Worm (Caenorhabditis elegans) whole organism, L1 larva: ENCODE results near the gene txt-10.

Source experiments
- C34B4.2 ChIP-seq: sonication (generic microtip); optimal IDR thresholded peaks from 2 replicates; lab custom pipeline; 2017; ENCODE audit warnings: mild to moderate bottlenecking, missing genetic modification characterization, missing compliant biosample characterization
- alr-1 ChIP-seq: fragments of 200-800 bp; sonication (Bioruptor generic); optimal IDR thresholded peaks from 2 replicates; lab custom pipeline; 2018; ENCODE audit warnings: borderline replicate concordance, mild to moderate bottlenecking, missing genetic modification characterization, missing compliant biosample characterization
- ama-1 ChIP-seq: fragments of 150-350 bp; optimal IDR thresholded peaks from 2 replicates; lab custom pipeline; 2014
- blmp-1 ChIP-seq: fragments of 150-350 bp; optimal IDR thresholded peaks from 2 replicates; lab custom pipeline; 2014; ENCODE audit warnings: missing biosample characterization, missing genetic modification characterization
- ceh-8 ChIP-seq: fragments of 200-800 bp; sonication (Bioruptor generic); optimal IDR thresholded peaks from 2 replicates; lab custom pipeline; 2018; ENCODE audit warnings: mild to moderate bottlenecking, missing genetic modification characterization, moderate library complexity, missing compliant biosample characterization
- ceh-90 ChIP-seq: sonication (generic microtip); optimal IDR thresholded peaks from 2 replicates; lab custom pipeline; 2016; ENCODE audit warnings: missing genetic modification characterization, missing compliant biosample characterization
- dpl-1 ChIP-seq, 3 experiments: fragments of 150-350 bp in 2 of 3; sonication (generic microtip) in 1 of 3; optimal IDR thresholded peaks; 2 replicates each; lab custom pipeline; 2014 to 2017; ENCODE audit warnings: missing biosample characterization in 3 of 3, missing genetic modification characterization in 3 of 3, missing genetic modification reagents in 3 of 3
- dsc-1 ChIP-seq: sonication (generic microtip); optimal IDR thresholded peaks from 2 replicates; lab custom pipeline; 2016; ENCODE audit warnings: mild to moderate bottlenecking, missing genetic modification characterization, missing compliant biosample characterization
- efl-1 ChIP-seq, 4 experiments: fragments of 150-350 bp; optimal IDR thresholded peaks in 3 of 4; peaks in 1 of 4; 1 replicate in 1 of 4; 2 replicates in 3 of 4; lab custom pipeline; 2014; ENCODE audit warnings: missing biosample characterization in 2 of 4, missing genetic modification characterization in 2 of 4, missing genetic modification reagents in 2 of 4
- egl-13 ChIP-seq: sonication (generic microtip); optimal IDR thresholded peaks from 2 replicates; lab custom pipeline; 2016; ENCODE audit warnings: missing genotype, missing genetic modification reagents, missing genetic modification characterization, missing compliant biosample characterization
- egl-27 ChIP-seq, 2 experiments: fragments of 150-350 bp in 1 of 2; sonication (generic microtip); optimal IDR thresholded peaks; 3 replicates each; lab custom pipeline; 2017 to 2018; ENCODE audit warnings: missing biosample characterization in 2 of 2, missing genetic modification characterization in 2 of 2, missing genetic modification reagents in 2 of 2
- elt-2 ChIP-seq: sonication (generic microtip); optimal IDR thresholded peaks from 2 replicates; lab custom pipeline; 2016; ENCODE audit warnings: missing genetic modification characterization, mild to moderate bottlenecking, inconsistent platforms, missing compliant biosample characterization, missing genetic modification reagents
- elt-3 ChIP-seq, 6 experiments: fragments of 150-350 bp in 1 of 6; sonication (generic microtip); optimal IDR thresholded peaks; 2 replicates each; lab custom pipeline; 2017 to 2018; ENCODE audit warnings: missing biosample characterization in 6 of 6, missing genetic modification characterization in 6 of 6, inconsistent platforms in 1 of 6
- ets-5 ChIP-seq: fragments of 200-800 bp; sonication (Bioruptor generic); IDR thresholded peaks from 2 replicates; pipeline ENCODE4 v1.3.6; 2022; ENCODE audit warnings: missing genetic modification characterization, missing compliant biosample characterization
- fkh-4 ChIP-seq: sonication (generic microtip); optimal IDR thresholded peaks from 2 replicates; lab custom pipeline; 2016; ENCODE audit warnings: missing compliant biosample characterization, missing genetic modification characterization, borderline replicate concordance
- fkh-8 ChIP-seq: sonication (generic microtip); optimal IDR thresholded peaks from 2 replicates; lab custom pipeline; 2016; ENCODE audit warnings: mild to moderate bottlenecking, missing genetic modification characterization, missing compliant biosample characterization
- fos-1 ChIP-seq: fragments of 150-350 bp; optimal IDR thresholded peaks from 2 replicates; lab custom pipeline; 2014; ENCODE audit warnings: missing biosample characterization, missing genetic modification characterization
- grh-1 ChIP-seq: fragments of 200-800 bp; sonication (Bioruptor generic); IDR thresholded peaks from 2 replicates; pipeline ENCODE4 v1.3.6; 2022; ENCODE audit warnings: missing genetic modification reagents, missing genetic modification characterization, missing compliant biosample characterization
- hlh-4 ChIP-seq: sonication (generic microtip); optimal IDR thresholded peaks from 2 replicates; lab custom pipeline; 2016; ENCODE audit warnings: mild to moderate bottlenecking, missing genetic modification characterization, missing compliant biosample characterization
- hpl-2 ChIP-seq: fragments of 150-350 bp; optimal IDR thresholded peaks from 2 replicates; lab custom pipeline; 2014; ENCODE audit warnings: missing biosample characterization, missing genetic modification reagents, missing genetic modification characterization
- lin-14 ChIP-seq: fragments of 200-800 bp; sonication (Bioruptor generic); optimal IDR thresholded peaks from 2 replicates; lab custom pipeline; 2018; ENCODE audit warnings: mild to moderate bottlenecking, missing genetic modification characterization, moderate library complexity, missing compliant biosample characterization
- lin-15B ChIP-seq: fragments of 150-350 bp; sonication (generic microtip); optimal IDR thresholded peaks from 3 replicates; lab custom pipeline; 2014; ENCODE audit warnings: missing biosample characterization, missing genetic modification characterization
- lin-35 ChIP-seq, 2 experiments: fragments of 150-350 bp; optimal IDR thresholded peaks; 2 replicates each; lab custom pipeline; 2014; ENCODE audit warnings: missing biosample characterization in 2 of 2, missing genetic modification characterization in 2 of 2, missing genetic modification reagents in 2 of 2
- lir-3 ChIP-seq: sonication (generic microtip); optimal IDR thresholded peaks from 2 replicates; lab custom pipeline; 2016; ENCODE audit warnings: mild to moderate bottlenecking, missing genetic modification characterization, moderate library complexity, missing compliant biosample characterization; ENCODE audit not compliant: poor library complexity
- lsy-2 ChIP-seq, 2 experiments: fragments of 150-350 bp; optimal IDR thresholded peaks; 2 replicates each; lab custom pipeline; 2014; ENCODE audit warnings: missing biosample characterization in 2 of 2, missing genetic modification characterization in 2 of 2
- mdl-1 ChIP-seq, 2 experiments: fragments of 150-350 bp; optimal IDR thresholded peaks; 2 replicates each; lab custom pipeline; 2014 to 2017; ENCODE audit warnings: missing biosample characterization in 2 of 2, missing genetic modification characterization in 2 of 2, inconsistent platforms in 1 of 2
- mep-1 ChIP-seq: fragments of 150-350 bp; optimal IDR thresholded peaks from 2 replicates; lab custom pipeline; 2014; ENCODE audit warnings: missing biosample characterization, missing genetic modification characterization
- nhr-11 ChIP-seq: fragments of 150-350 bp; optimal IDR thresholded peaks from 2 replicates; lab custom pipeline; 2014; ENCODE audit warnings: missing biosample characterization, missing genetic modification characterization
- nhr-12 ChIP-seq: sonication (generic microtip); optimal IDR thresholded peaks from 2 replicates; lab custom pipeline; 2017; ENCODE audit warnings: missing biosample characterization, missing genetic modification characterization
- nhr-237 ChIP-seq: fragments of 150-350 bp; optimal IDR thresholded peaks from 2 replicates; lab custom pipeline; 2014; ENCODE audit warnings: missing biosample characterization, missing genetic modification characterization
- nhr-47 ChIP-seq: sonication (generic microtip); optimal IDR thresholded peaks from 2 replicates; lab custom pipeline; 2016; ENCODE audit warnings: mild to moderate bottlenecking, missing genetic modification characterization, moderate library complexity, missing compliant biosample characterization
- nhr-71 ChIP-seq: sonication (generic microtip); optimal IDR thresholded peaks from 2 replicates; lab custom pipeline; 2016; ENCODE audit warnings: mild to moderate bottlenecking, missing genetic modification characterization, moderate library complexity, missing compliant biosample characterization
- nhr-76 ChIP-seq: sonication (generic microtip); optimal IDR thresholded peaks from 2 replicates; lab custom pipeline; 2017; ENCODE audit warnings: missing biosample characterization, missing genetic modification characterization
- nhr-77 ChIP-seq: fragments of 150-350 bp; optimal IDR thresholded peaks from 2 replicates; lab custom pipeline; 2014; ENCODE audit warnings: missing biosample characterization, missing genetic modification characterization
- nhr-84 ChIP-seq: sonication (generic microtip); optimal IDR thresholded peaks from 2 replicates; lab custom pipeline; 2017; ENCODE audit warnings: missing biosample characterization, missing genetic modification characterization
- nhr-85 ChIP-seq: sonication (generic microtip); peaks from one replicate; lab custom pipeline; 2016; ENCODE audit warnings: missing genetic modification characterization, inconsistent platforms, missing compliant biosample characterization
- pag-3 ChIP-seq: sonication (generic microtip); optimal IDR thresholded peaks from 2 replicates; lab custom pipeline; 2017; ENCODE audit warnings: missing genetic modification characterization, mild to moderate bottlenecking, missing compliant biosample characterization, antibody characterized with exemption, borderline replicate concordance; ENCODE audit not compliant: insufficient read depth
- pqm-1 ChIP-seq: sonication (generic microtip); optimal IDR thresholded peaks from 3 replicates; lab custom pipeline; 2017; ENCODE audit warnings: missing biosample characterization, missing genetic modification characterization
- skn-1 ChIP-seq: fragments of 150-350 bp; optimal IDR thresholded peaks from 2 replicates; lab custom pipeline; 2014; ENCODE audit warnings: missing biosample characterization, missing genetic modification characterization
- snpc-4 ChIP-seq: fragments of 150-350 bp; optimal IDR thresholded peaks from 2 replicates; lab custom pipeline; 2014; ENCODE audit warnings: missing biosample characterization, missing genetic modification characterization
- snu-23 ChIP-seq: sonication (generic microtip); optimal IDR thresholded peaks from 2 replicates; lab custom pipeline; 2016; ENCODE audit warnings: missing genetic modification characterization, missing compliant biosample characterization
- swsn-7 ChIP-seq: sonication (generic microtip); optimal IDR thresholded peaks from 2 replicates; lab custom pipeline; 2016; ENCODE audit warnings: missing genetic modification characterization, missing compliant biosample characterization
- tbx-2 ChIP-seq: sonication (generic microtip); optimal IDR thresholded peaks from 2 replicates; lab custom pipeline; 2016; ENCODE audit warnings: missing genetic modification characterization, missing compliant biosample characterization
- tlp-1 ChIP-seq: fragments of 150-350 bp; optimal IDR thresholded peaks from 2 replicates; lab custom pipeline; 2014; ENCODE audit warnings: missing biosample characterization, missing genetic modification characterization
- unc-86 ChIP-seq: sonication (generic microtip); optimal IDR thresholded peaks from 2 replicates; lab custom pipeline; 2016; ENCODE audit warnings: missing genetic modification characterization, missing compliant biosample characterization
- xbp-1 ChIP-seq: sonication (generic microtip); optimal IDR thresholded peaks from 2 replicates; lab custom pipeline; 2016; ENCODE audit warnings: missing genetic modification characterization, missing compliant biosample characterization
- zag-1 ChIP-seq: fragments of 150-350 bp; optimal IDR thresholded peaks from 2 replicates; lab custom pipeline; 2014; ENCODE audit warnings: missing biosample characterization, missing genetic modification characterization
- ztf-11 ChIP-seq, 2 experiments: sonication (generic microtip); optimal IDR thresholded peaks; 2 replicates each; lab custom pipeline; 2016 to 2017; ENCODE audit warnings: missing genetic modification characterization in 2 of 2, missing biosample characterization in 1 of 2, missing compliant biosample characterization in 1 of 2

txt-10 gene

ce11 chrV:10536808-10537207 is 4.2 kb upstream of the txt-10 start (continued):
- no peak for TF ChIP-seq ets-5 (GFP tag; lab: Robert Waterston, UW)
- TF ChIP-seq nhr-84 (tag; lab: Kevin White, UChicago), result no peak
- TF ChIP-seq lin-35 (GFP tag; optimal IDR thresholded peaks at IDR 0.05; lab: Kevin White, UChicago), result peak; percentile 97 to 98
- TF ChIP-seq pqm-1 (tag; lab: Kevin White, UChicago), result no peak
- TF ChIP-seq elt-2 (tag; lab: Kevin White, UChicago), result peak; percentile 62
- peak; percentile 94 for TF ChIP-seq swsn-7 (tag; lab: Kevin White, UChicago)
- peak; percentile 94 for TF ChIP-seq xbp-1 (tag; lab: Kevin White, UChicago)
- no peak for TF ChIP-seq zag-1 (tag; lab: Kevin White, UChicago)
- peak; percentile 93 to 95 for TF ChIP-seq lsy-2 (tag; optimal IDR thresholded peaks at IDR 0.05; lab: Kevin White, UChicago)
- no peak for TF ChIP-seq pag-3
- TF ChIP-seq grh-1 (GFP tag; lab: Robert Waterston, UW), result peak; percentile 92
- peak; percentile 90 for TF ChIP-seq nhr-77 (tag; lab: Kevin White, UChicago)
- peak; percentile 78 for TF ChIP-seq egl-13 (tag; lab: Kevin White, UChicago)
- TF ChIP-seq nhr-237 (tag; lab: Kevin White, UChicago), result peak; percentile 76
- peak in 1 of 2 experiments; percentile 40 for TF ChIP-seq egl-27 (tag; optimal IDR thresholded peaks at IDR 0.05; lab: Kevin White, UChicago)
- TF ChIP-seq nhr-76, result no peak
- TF ChIP-seq nhr-12 (tag; lab: Kevin White, UChicago), result no peak
- no peak for TF ChIP-seq hlh-4 (tag; lab: Kevin White, UChicago)
- no peak for TF ChIP-seq C34B4.2
- peak in 3 of 6 experiments; percentile 78 to 84 (median 78) for TF ChIP-seq elt-3 (tag; optimal IDR thresholded peaks at IDR 0.05; lab: Kevin White, UChicago)
- TF ChIP-seq tbx-2 (tag; lab: Kevin White, UChicago), result peak; percentile 95
- peak; percentile 96 for TF ChIP-seq nhr-47 (tag; lab: Kevin White, UChicago)
- peak; percentile 84 for TF ChIP-seq ama-1 (lab: Kevin White, UChicago)
- TF ChIP-seq ceh-8 (GFP tag; lab: Kevin White, UChicago), result peak; percentile 82
- TF ChIP-seq fkh-8 (tag; lab: Kevin White, UChicago), result peak; percentile 91
- peak; percentile 99 for TF ChIP-seq lin-14 (GFP tag; lab: Kevin White, UChicago)
- peak; percentile 85 for TF ChIP-seq skn-1 (tag; lab: Kevin White, UChicago)
- no peak for TF ChIP-seq hpl-2 (GFP tag; lab: Kevin White, UChicago)
- peak; percentile 74 for TF ChIP-seq nhr-11 (tag; lab: Kevin White, UChicago)
- peak; percentile 71 for TF ChIP-seq fkh-4 (tag; lab: Kevin White, UChicago)
- no peak for TF ChIP-seq tlp-1 (tag; lab: Kevin White, UChicago)
- TF ChIP-seq ceh-90 (tag; lab: Kevin White, UChicago), result peak; percentile 47
- TF ChIP-seq, all 84 proteins: peak for 63

- TF ChIP-seq fos-1 (tag; lab: Kevin White, UChicago) (no peak), ama-1 (lab: Kevin White, UChicago) (peak; percentile 28), hpl-2 (GFP tag; lab: Kevin White, UChicago) (no peak), nhr-71 (peak; percentile 57), snu-23 (GFP tag; lab: Kevin White, UChicago) (peak; percentile 45), C34B4.2 (no peak), efl-1 (optimal IDR thresholded peaks at IDR 0.05; lab: Kevin White, UChicago) (peak in 1 of 2 experiments; percentile 7), efl-1 (GFP tag; optimal IDR thresholded peaks at IDR 0.05 in 1 of 2; lab: Kevin White, UChicago) (peak in 1 of 2 experiments; percentile 83), lin-15B (tag; lab: Kevin White, UChicago) (no peak), pag-3 (no peak), lir-3 (tag; lab: Kevin White, UChicago) (peak; percentile 10), tbx-2 (tag; lab: Kevin White, UChicago) (no peak), nhr-85 (tag; lab: Kevin White, UChicago) (peak; percentile 60), elt-3 (tag; optimal IDR thresholded peaks at IDR 0.05; lab: Kevin White, UChicago) (peak in 2 of 6 experiments; percentile 14 to 60), dpl-1 (GFP tag; optimal IDR thresholded peaks at IDR 0.05; lab: Kevin White, UChicago) (peak in 1 of 3 experiments; percentile 50), alr-1 (tag; lab: Kevin White, UChicago) (no peak), lsy-2 (tag; optimal IDR thresholded peaks at IDR 0.05; lab: Kevin White, UChicago) (peak; percentile 1 to 28), skn-1 (tag; lab: Kevin White, UChicago) (peak; percentile 8), mdl-1 (tag; optimal IDR thresholded peaks at IDR 0.05; lab: Kevin White, UChicago) (peak in 1 of 2 experiments; percentile 22), blmp-1 (tag; lab: Kevin White, UChicago) (peak; percentile 73), lin-14 (GFP tag; lab: Kevin White, UChicago) (peak; percentile 54), snpc-4 (tag; lab: Kevin White, UChicago) (no peak), nhr-12 (tag; lab: Kevin White, UChicago) (no peak), mep-1 (tag; lab: Kevin White, UChicago) (peak; percentile 29), dsc-1 (no peak), unc-86 (no peak), ztf-11 (tag; optimal IDR thresholded peaks at IDR 0.05; lab: Kevin White, UChicago) (no peak)
These were observed 3.6 kb upstream of the txt-10 start, which contains the start of gene ppm-1.A for ce11 chrV:10536095-10536691. ppm-1.A (minus strand) TSS chrV:10536388.
